Worm (Caenorhabditis elegans) whole organism, L1 larva: ENCODE measurements around the gene ZK250.14.

Experiments
- hpl-2 ChIP-seq: fragments of 150-350 bp; optimal IDR thresholded peaks from 2 replicates; lab custom pipeline; 2014; ENCODE audit warnings: missing biosample characterization, missing genetic modification reagents, missing genetic modification characterization
- lir-3 ChIP-seq: sonication (generic microtip); optimal IDR thresholded peaks from 2 replicates; lab custom pipeline; 2016; ENCODE audit warnings: mild to moderate bottlenecking, missing genetic modification characterization, moderate library complexity, missing compliant biosample characterization; ENCODE audit not compliant: poor library complexity
- skn-1 ChIP-seq: fragments of 150-350 bp; optimal IDR thresholded peaks from 2 replicates; lab custom pipeline; 2014; ENCODE audit warnings: missing biosample characterization, missing genetic modification characterization
- zag-1 ChIP-seq: fragments of 150-350 bp; optimal IDR thresholded peaks from 2 replicates; lab custom pipeline; 2014; ENCODE audit warnings: missing biosample characterization, missing genetic modification characterization

ce11 chrII:1945093-1945492, at the start of gene ZK250.14:
- no peak for TF ChIP-seq hpl-2 (GFP tag; lab: Kevin White, UChicago)
- no peak for TF ChIP-seq lir-3 (tag; lab: Kevin White, UChicago)
- TF ChIP-seq zag-1 (tag; lab: Kevin White, UChicago), result no peak
- TF ChIP-seq skn-1 (tag; lab: Kevin White, UChicago), result no peak
